Worm (Caenorhabditis elegans) whole organism, L4 larva: ENCODE results near the gene cnp-3.
A peak's percentile ranks its signal among the peaks of the same experiment; 100 is the strongest.

ENCODE experiments used
- F49E8.2 ChIP-seq: sonication (generic microtip); optimal IDR thresholded peaks from 2 replicates; lab custom pipeline; 2016; ENCODE audit warnings: missing compliant biosample characterization, mild to moderate bottlenecking, missing genetic modification characterization, borderline replicate concordance
- T26A8.4 ChIP-seq: fragments of 200-800 bp; sonication (Bioruptor generic); IDR thresholded peaks from 2 replicates; pipeline ENCODE4 v1.3.6; 2022; ENCODE audit warnings: missing genetic modification characterization, missing compliant biosample characterization
- Y48G9A.11 ChIP-seq: fragments of 200-800 bp; sonication (Bioruptor generic); IDR thresholded peaks from 2 replicates; pipeline ENCODE4 v1.3.6; 2022; ENCODE audit warnings: missing genetic modification reagents, missing genetic modification characterization, missing compliant biosample characterization
- ZK337.2 ChIP-seq: fragments of 200-800 bp; sonication (Bioruptor generic); IDR thresholded peaks from 2 replicates; pipeline ENCODE4 v1.3.6; 2022; ENCODE audit warnings: missing genetic modification reagents, missing genetic modification characterization, missing compliant biosample characterization
- ZK546.5 ChIP-seq, 2 experiments: sonication (generic microtip); optimal IDR thresholded peaks; 2 replicates each; lab custom pipeline; 2017; ENCODE audit warnings: missing biosample characterization in 2 of 2, missing genetic modification characterization in 2 of 2
- aha-1 ChIP-seq: fragments of 150-350 bp; peaks from one replicate; lab custom pipeline; 2014; ENCODE audit warnings: missing biosample characterization, missing genetic modification characterization
- arid-1 ChIP-seq: fragments of 200-800 bp; sonication (Bioruptor generic); conservative IDR thresholded peaks from 2 replicates; pipeline ENCODE4 v1.3.6; 2022; ENCODE audit warnings: missing genetic modification reagents, missing genetic modification characterization, missing compliant biosample characterization
- ceh-28 ChIP-seq: fragments of 150-350 bp; optimal IDR thresholded peaks from 2 replicates; lab custom pipeline; 2014; ENCODE audit warnings: missing biosample characterization, missing genetic modification reagents, missing genetic modification characterization
- ceh-62 ChIP-seq: sonication (generic microtip); optimal IDR thresholded peaks from 2 replicates; lab custom pipeline; 2017; ENCODE audit warnings: missing biosample characterization, missing genetic modification characterization
- ceh-82 ChIP-seq: sonication (generic microtip); optimal IDR thresholded peaks from 2 replicates; lab custom pipeline; 2017; ENCODE audit warnings: missing biosample characterization, missing genetic modification characterization
- daf-16 ChIP-seq, 3 experiments: sonication (generic microtip); optimal IDR thresholded peaks; 2 replicates each; lab custom pipeline; 2016 to 2017; ENCODE audit warnings: missing genetic modification characterization in 3 of 3, missing genetic modification reagents in 3 of 3, mild to moderate bottlenecking in 2 of 3, missing compliant biosample characterization in 2 of 3, missing biosample characterization in 1 of 3, moderate library complexity in 1 of 3
- dve-1 ChIP-seq: sonication (generic microtip); optimal IDR thresholded peaks from 2 replicates; lab custom pipeline; 2017; ENCODE audit warnings: antibody characterized with exemption, mild to moderate bottlenecking, missing genetic modification characterization, missing compliant biosample characterization; ENCODE audit not compliant: insufficient read depth
- egl-43 ChIP-seq: fragments of 200-800 bp; sonication (Bioruptor generic); IDR thresholded peaks from 2 replicates; pipeline ENCODE4 v1.3.6; 2022; ENCODE audit warnings: missing genetic modification reagents, missing genetic modification characterization, missing compliant biosample characterization
- fkh-10 ChIP-seq: fragments of 150-350 bp; optimal IDR thresholded peaks from 2 replicates; lab custom pipeline; 2014; ENCODE audit warnings: missing biosample characterization, missing genetic modification reagents, missing genetic modification characterization
- fos-1 ChIP-seq: fragments of 150-350 bp; optimal IDR thresholded peaks from 2 replicates; lab custom pipeline; 2014; ENCODE audit warnings: missing biosample characterization, missing genetic modification characterization
- gei-8 ChIP-seq: fragments of 200-800 bp; sonication (Bioruptor generic); optimal IDR thresholded peaks from 2 replicates; lab custom pipeline; 2018; ENCODE audit warnings: mild to moderate bottlenecking, missing genetic modification characterization, missing compliant biosample characterization
- hif-1 ChIP-seq, 2 experiments: sonication (generic microtip); optimal IDR thresholded peaks; 2 replicates each; lab custom pipeline; 2016 to 2017; ENCODE audit warnings: missing compliant biosample characterization in 2 of 2, missing genetic modification characterization in 2 of 2, missing genetic modification reagents in 2 of 2, missing genotype in 2 of 2, mild to moderate bottlenecking in 1 of 2
- hlh-11 ChIP-seq: fragments of 200-800 bp; sonication (Bioruptor generic); optimal IDR thresholded peaks from 2 replicates; lab custom pipeline; 2018; ENCODE audit warnings: mild to moderate bottlenecking, missing genetic modification characterization, missing compliant biosample characterization
- hlh-30 ChIP-seq: sonication (generic microtip); optimal IDR thresholded peaks from 2 replicates; lab custom pipeline; 2017; ENCODE audit warnings: antibody characterized with exemption, mild to moderate bottlenecking, missing genetic modification characterization, missing compliant biosample characterization; ENCODE audit not compliant: insufficient read depth
- hmg-1.1 ChIP-seq: fragments of 200-800 bp; sonication (Bioruptor generic); IDR thresholded peaks from 2 replicates; pipeline ENCODE4 v1.3.6; 2022; ENCODE audit warnings: missing genetic modification reagents, missing genetic modification characterization, missing compliant biosample characterization
- jun-1 ChIP-seq: fragments of 150-350 bp; optimal IDR thresholded peaks from 2 replicates; lab custom pipeline; 2014; ENCODE audit warnings: missing biosample characterization, missing genetic modification reagents, missing genetic modification characterization
- lin-1 ChIP-seq: fragments of 200-800 bp; sonication (Bioruptor generic); IDR thresholded peaks from 2 replicates; pipeline ENCODE4 v1.3.6; 2022; ENCODE audit warnings: missing genetic modification reagents, missing genetic modification characterization, missing compliant biosample characterization
- lin-13 ChIP-seq: fragments of 150-350 bp; optimal IDR thresholded peaks from 2 replicates; lab custom pipeline; 2014; ENCODE audit warnings: missing biosample characterization, missing genetic modification reagents, missing genetic modification characterization
- lin-15B ChIP-seq: fragments of 150-350 bp; sonication (generic microtip); optimal IDR thresholded peaks from 3 replicates; lab custom pipeline; 2014; ENCODE audit warnings: missing biosample characterization, missing genetic modification characterization
- lin-29 ChIP-seq: fragments of 200-800 bp; sonication (Bioruptor generic); IDR thresholded peaks from 2 replicates; pipeline ENCODE4 v1.3.6; 2022; ENCODE audit warnings: missing genetic modification reagents, missing genetic modification characterization, missing compliant biosample characterization
- lin-39 ChIP-seq: fragments of 150-350 bp; optimal IDR thresholded peaks from 2 replicates; lab custom pipeline; 2014; ENCODE audit warnings: missing biosample characterization, missing genetic modification reagents, missing genetic modification characterization
- madf-5 ChIP-seq, 2 experiments: fragments of 200-800 bp; sonication (Bioruptor generic); IDR thresholded peaks; 2 replicates each; pipeline ENCODE4 v1.3.6; 2022; ENCODE audit warnings: missing compliant biosample characterization in 2 of 2, missing genetic modification characterization in 2 of 2
- madf-9 ChIP-seq: fragments of 200-800 bp; sonication (Bioruptor generic); conservative IDR thresholded peaks from 2 replicates; pipeline ENCODE4 v1.3.6; 2022; ENCODE audit warnings: missing genetic modification reagents, missing genetic modification characterization, missing compliant biosample characterization
- mdl-1 ChIP-seq, 2 experiments: fragments of 150-350 bp in 1 of 2; sonication (generic microtip) in 1 of 2; optimal IDR thresholded peaks; 2 replicates each; lab custom pipeline; 2014 to 2017; ENCODE audit warnings: missing biosample characterization in 2 of 2, missing genetic modification characterization in 2 of 2
- mep-1 ChIP-seq: fragments of 150-350 bp; sonication (generic microtip); optimal IDR thresholded peaks from 3 replicates; lab custom pipeline; 2014; ENCODE audit warnings: missing biosample characterization, missing genetic modification characterization
- mxl-3 ChIP-seq: fragments of 200-800 bp; sonication (Bioruptor generic); optimal IDR thresholded peaks from 2 replicates; lab custom pipeline; 2018; ENCODE audit warnings: mild to moderate bottlenecking, missing genetic modification characterization, missing compliant biosample characterization
- nhr-10 ChIP-seq: fragments of 150-350 bp; optimal IDR thresholded peaks from 2 replicates; lab custom pipeline; 2014; ENCODE audit warnings: missing biosample characterization, missing genetic modification characterization
- nhr-11 ChIP-seq: fragments of 150-350 bp; optimal IDR thresholded peaks from 2 replicates; lab custom pipeline; 2014; ENCODE audit warnings: missing biosample characterization, missing genetic modification characterization
- nhr-25 ChIP-seq: sonication (generic microtip); optimal IDR thresholded peaks from 2 replicates; lab custom pipeline; 2017; ENCODE audit warnings: missing genetic modification characterization, mild to moderate bottlenecking, missing compliant biosample characterization, antibody characterized with exemption, moderate library complexity, borderline replicate concordance; ENCODE audit not compliant: insufficient read depth
- nhr-28 ChIP-seq: fragments of 150-350 bp; optimal IDR thresholded peaks from 2 replicates; lab custom pipeline; 2014; ENCODE audit warnings: missing biosample characterization, missing genetic modification characterization
- nhr-6 ChIP-seq: fragments of 150-350 bp; optimal IDR thresholded peaks from 2 replicates; lab custom pipeline; 2014; ENCODE audit warnings: missing biosample characterization, missing genetic modification characterization
- nhr-77 ChIP-seq: fragments of 150-350 bp; optimal IDR thresholded peaks from 2 replicates; lab custom pipeline; 2014; ENCODE audit warnings: missing biosample characterization, missing genetic modification characterization
- php-3 ChIP-seq: fragments of 200-800 bp; sonication (Bioruptor generic); IDR thresholded peaks from 2 replicates; pipeline ENCODE4 v1.3.6; 2022; ENCODE audit warnings: missing genetic modification reagents, missing genetic modification characterization, missing compliant biosample characterization
- pqm-1 ChIP-seq: sonication (generic microtip); optimal IDR thresholded peaks from 2 replicates; lab custom pipeline; 2017; ENCODE audit warnings: missing biosample characterization, missing genetic modification characterization
- skn-1 ChIP-seq: fragments of 150-350 bp; optimal IDR thresholded peaks from 2 replicates; lab custom pipeline; 2014; ENCODE audit warnings: missing biosample characterization, missing genetic modification characterization
- snpc-4 ChIP-seq: fragments of 150-350 bp; optimal IDR thresholded peaks from 2 replicates; lab custom pipeline; 2014; ENCODE audit warnings: missing biosample characterization, missing genetic modification characterization
- spr-1 ChIP-seq: sonication (generic microtip); optimal IDR thresholded peaks from 2 replicates; lab custom pipeline; 2016; ENCODE audit warnings: mild to moderate bottlenecking, missing genetic modification characterization, missing compliant biosample characterization
- spr-3 ChIP-seq: fragments of 200-800 bp; sonication (Bioruptor generic); optimal IDR thresholded peaks from 2 replicates; lab custom pipeline; 2018; ENCODE audit warnings: mild to moderate bottlenecking, missing genetic modification characterization, missing compliant biosample characterization
- tra-1 ChIP-seq: fragments of 200-800 bp; sonication (Bioruptor generic); IDR thresholded peaks from 2 replicates; pipeline ENCODE4 v1.3.6; 2022; ENCODE audit warnings: missing genetic modification reagents, missing genetic modification characterization, missing compliant biosample characterization
- zip-11 ChIP-seq: fragments of 200-800 bp; sonication (Bioruptor generic); IDR thresholded peaks from 2 replicates; pipeline ENCODE4 v1.3.6; 2022; ENCODE audit warnings: missing genetic modification characterization, missing compliant biosample characterization
- zip-2 ChIP-seq: fragments of 150-350 bp; optimal IDR thresholded peaks from 2 replicates; lab custom pipeline; 2014; ENCODE audit warnings: missing biosample characterization, missing genetic modification characterization
- ztf-11 ChIP-seq: fragments of 150-350 bp; optimal IDR thresholded peaks from 2 replicates; lab custom pipeline; 2014; ENCODE audit warnings: missing biosample characterization, missing genetic modification characterization
- ztf-7 ChIP-seq: fragments of 150-350 bp; optimal IDR thresholded peaks from 2 replicates; lab custom pipeline; 2014; ENCODE audit warnings: missing biosample characterization, missing genetic modification characterization

The cnp-3 gene

ce11 chrX:17185696-17186430 lies 48.0 kb upstream of the cnp-3 start, which contains the start of gene sid-3 (continued):
- TF ChIP-seq arid-1, result no peak
- TF ChIP-seq fkh-10 (GFP tag; lab: Kevin White, UChicago), result no peak
- no peak for TF ChIP-seq snpc-4 (tag; lab: Kevin White, UChicago)
- no peak for TF ChIP-seq mdl-1 (tag; optimal IDR thresholded peaks at IDR 0.05; lab: Kevin White, UChicago)
- TF ChIP-seq madf-9, result no peak
- TF ChIP-seq madf-5 (GFP tag; IDR thresholded peaks at IDR 0.05; lab: Robert Waterston, UW), result no peak
- TF ChIP-seq aha-1, result peak; percentile 96
- no peak for TF ChIP-seq nhr-6 (tag; lab: Kevin White, UChicago)
- no peak for TF ChIP-seq nhr-11
- TF ChIP-seq php-3 (GFP tag; lab: Robert Waterston, UW), result no peak
- TF ChIP-seq ceh-82, result no peak
- no peak for TF ChIP-seq fos-1 (tag; lab: Kevin White, UChicago)
- TF ChIP-seq Y48G9A.11 (GFP tag; lab: Robert Waterston, UW), result no peak
- no peak for TF ChIP-seq hmg-1.1 (GFP tag; lab: Robert Waterston, UW)
- no peak for TF ChIP-seq ceh-28 (tag; lab: Kevin White, UChicago)
- TF ChIP-seq mep-1 (tag; lab: Kevin White, UChicago), result no peak
- TF ChIP-seq lin-1 (GFP tag; lab: Robert Waterston, UW), result no peak
- TF ChIP-seq ztf-11 (tag; lab: Kevin White, UChicago), result no peak
- TF ChIP-seq lin-15B (tag; lab: Kevin White, UChicago), result no peak
- TF ChIP-seq nhr-25 (tag; lab: Kevin White, UChicago), result no peak
- no peak for TF ChIP-seq egl-43
- TF ChIP-seq T26A8.4 (GFP tag; lab: Robert Waterston, UW), result no peak
- no peak for TF ChIP-seq hlh-30 (tag; lab: Kevin White, UChicago)
- no peak for TF ChIP-seq gei-8 (GFP tag; lab: Kevin White, UChicago)
- peak; percentile 55 for TF ChIP-seq hlh-11 (tag; lab: Kevin White, UChicago)
- no peak for TF ChIP-seq spr-3 (GFP tag; lab: Kevin White, UChicago)
- TF ChIP-seq lin-29 (GFP tag; lab: Robert Waterston, UW), result no peak
- TF ChIP-seq ZK337.2 (GFP tag; lab: Robert Waterston, UW), result no peak
- TF ChIP-seq spr-1 (tag; lab: Kevin White, UChicago), result no peak
- TF ChIP-seq dve-1 (tag; lab: Kevin White, UChicago), result peak; percentile 33
- TF ChIP-seq nhr-28 (tag; lab: Kevin White, UChicago), result peak; percentile 53
- no peak for TF ChIP-seq nhr-77
- no peak for TF ChIP-seq daf-16 (GFP tag; optimal IDR thresholded peaks at IDR 0.05; lab: Kevin White, UChicago)
- TF ChIP-seq daf-16 (tag; optimal IDR thresholded peaks at IDR 0.05; lab: Kevin White, UChicago), result peak; percentile 51
- TF ChIP-seq zip-11 (GFP tag; lab: Robert Waterston, UW), result no peak
- no peak for TF ChIP-seq nhr-10 (tag; lab: Kevin White, UChicago)
- no peak for TF ChIP-seq ztf-7 (tag; lab: Kevin White, UChicago)
- TF ChIP-seq zip-2 (tag; lab: Kevin White, UChicago), result no peak
- peak; percentile 75 for TF ChIP-seq pqm-1 (tag; lab: Kevin White, UChicago)
- no peak for TF ChIP-seq ceh-62 (tag; lab: Kevin White, UChicago)
- TF ChIP-seq F49E8.2, result no peak
- TF ChIP-seq ZK546.5 (tag; optimal IDR thresholded peaks at IDR 0.05; lab: Kevin White, UChicago), result no peak
- TF ChIP-seq tra-1 (GFP tag; lab: Robert Waterston, UW), result peak; percentile 66; the same call in 1 of the 2 replicates
- no peak for TF ChIP-seq hif-1 (tag; optimal IDR thresholded peaks at IDR 0.05; lab: Kevin White, UChicago)
- TF ChIP-seq mxl-3, result peak; percentile 23
- TF ChIP-seq lin-13 (GFP tag; lab: Kevin White, UChicago), result no peak
- no peak for TF ChIP-seq jun-1 (tag; lab: Kevin White, UChicago)
- no peak for TF ChIP-seq skn-1 (tag; lab: Kevin White, UChicago)
- no peak for TF ChIP-seq lin-39 (tag; lab: Kevin White, UChicago)
